Fruit fly (Drosophila melanogaster) whole organism, wandering third instar larva: Measurements from ENCODE around the gene Kat60.

ENCODE experiments used
- Dfd ChIP-seq: fragments of >200 bp; optimal IDR thresholded peaks from 2 replicates; lab custom pipeline; 2017; ENCODE audit warnings: missing biosample characterization, missing genetic modification characterization
- HLH106 ChIP-seq: fragments of 200-800 bp; optimal IDR thresholded peaks from 3 replicates; lab custom pipeline; 2019; ENCODE audit warnings: missing biosample characterization, mild to moderate bottlenecking, missing genetic modification characterization, moderate library complexity
- Myc ChIP-seq: fragments of >200 bp; optimal IDR thresholded peaks from 2 replicates; lab custom pipeline; 2017
- dl ChIP-seq, 2 experiments: fragments of 175-275, 200-275 bp in 1 of 2; fragments of 200-275 bp in 1 of 2; sonication (Bioruptor generic); optimal IDR thresholded peaks; lab custom pipeline; 2018; ENCODE audit warnings: mild to moderate bottlenecking in 2 of 2, missing biosample characterization in 2 of 2, missing genetic modification characterization in 2 of 2, moderate library complexity in 2 of 2; ENCODE audit not compliant: partially characterized antibody in 2 of 2, insufficient read depth in 1 of 2
- h ChIP-seq: fragments of 200-800 bp; sonication (Bioruptor generic); optimal IDR thresholded peaks from 3 replicates; lab custom pipeline; 2016; ENCODE audit warnings: missing biosample characterization, mild to moderate bottlenecking, missing genetic modification characterization
- usp ChIP-seq: fragments of >200 bp; optimal IDR thresholded peaks from 2 replicates; lab custom pipeline; 2017; ENCODE audit warnings: missing biosample characterization, missing genetic modification characterization

- no peak for TF ChIP-seq Myc
- no peak for TF ChIP-seq HLH106 (tag; lab: Kevin White, UChicago)
- TF ChIP-seq h = no peak
- TF ChIP-seq dl (GFP tag; optimal IDR thresholded peaks at IDR 0.05; lab: Kevin White, UChicago; ENCODE audit: insufficient read depth in 1 of 2, partially characterized antibody in 2 of 2) = no peak
- TF ChIP-seq Dfd (GFP tag; lab: Kevin White, UChicago) = no peak
- no peak for TF ChIP-seq usp
Observed at dm6 chr3R:5257147-5257487, 25.1 kb upstream of the Kat60 start.
